Worm (Caenorhabditis elegans) whole organism, L3 larva: Measurements from ENCODE around the gene R53.5.

Experiments used
- ceh-28 ChIP-seq: fragments of 150-350 bp; optimal IDR thresholded peaks from 2 replicates; lab custom pipeline; 2014; ENCODE audit warnings: missing biosample characterization, missing genetic modification reagents, missing genetic modification characterization
- elt-1 ChIP-seq: fragments of 150-350 bp; optimal IDR thresholded peaks from 2 replicates; lab custom pipeline; 2014; ENCODE audit warnings: missing biosample characterization, missing genetic modification characterization
- elt-2 ChIP-seq: sonication (generic microtip); optimal IDR thresholded peaks from 2 replicates; lab custom pipeline; 2016; ENCODE audit warnings: missing genetic modification reagents, mild to moderate bottlenecking, missing genetic modification characterization, missing compliant biosample characterization
- elt-3 ChIP-seq, 3 experiments: fragments of 150-350 bp in 1 of 3; sonication (generic microtip) in 2 of 3; optimal IDR thresholded peaks; 2 replicates in 2 of 3; 4 replicates in 1 of 3; lab custom pipeline; 2014 to 2017; ENCODE audit warnings: missing biosample characterization in 3 of 3, missing genetic modification characterization in 3 of 3
- lin-39 ChIP-seq: fragments of 150-350 bp; optimal IDR thresholded peaks from 2 replicates; lab custom pipeline; 2018; ENCODE audit warnings: missing biosample characterization, missing genetic modification reagents, missing genetic modification characterization
- nhr-23 ChIP-seq: fragments of 150-350 bp; optimal IDR thresholded peaks from 2 replicates; lab custom pipeline; 2014; ENCODE audit warnings: missing biosample characterization, missing genetic modification reagents, missing genetic modification characterization
- nhr-237 ChIP-seq: fragments of 150-350 bp; optimal IDR thresholded peaks from 2 replicates; lab custom pipeline; 2014; ENCODE audit warnings: missing biosample characterization, missing genetic modification characterization
- nhr-25 ChIP-seq: sonication (generic microtip); optimal IDR thresholded peaks from 2 replicates; lab custom pipeline; 2017; ENCODE audit warnings: missing biosample characterization, missing genetic modification characterization
- pqm-1 ChIP-seq: fragments of 150-350 bp; optimal IDR thresholded peaks from 2 replicates; lab custom pipeline; 2017; ENCODE audit warnings: missing biosample characterization, missing genetic modification characterization, inconsistent platforms
- snpc-4 ChIP-seq: fragments of 150-350 bp; optimal IDR thresholded peaks from 2 replicates; lab custom pipeline; 2014; ENCODE audit warnings: missing biosample characterization, missing genetic modification characterization
- tbx-2 ChIP-seq: sonication (generic microtip); optimal IDR thresholded peaks from 2 replicates; lab custom pipeline; 2016; ENCODE audit warnings: mild to moderate bottlenecking, missing genetic modification characterization, missing compliant biosample characterization

ce11 chrII:9990812-9991211, 20.5 kb upstream of the R53.5 start, which contains the start of gene lec-3:
- no peak for TF ChIP-seq pqm-1
- TF ChIP-seq ceh-28 (tag; lab: Kevin White, UChicago), result no peak
- TF ChIP-seq nhr-25 (tag; lab: Kevin White, UChicago), result no peak
- TF ChIP-seq nhr-237 (tag; lab: Kevin White, UChicago), result no peak
- no peak for TF ChIP-seq elt-1
- TF ChIP-seq nhr-23, result no peak
- TF ChIP-seq elt-3 (tag; optimal IDR thresholded peaks at IDR 0.05; lab: Kevin White, UChicago), result no peak
- TF ChIP-seq tbx-2, result no peak
- no peak for TF ChIP-seq lin-39 (tag; lab: Kevin White, UChicago)
- TF ChIP-seq snpc-4 (tag; lab: Kevin White, UChicago), result no peak
- no peak for TF ChIP-seq elt-2 (tag; lab: Kevin White, UChicago)
